Fruit fly (Drosophila melanogaster) whole organism, pupa: ENCODE results near the gene MED11.
A peak's percentile ranks its signal among the peaks of the same experiment; 100 is the strongest.

Source experiments
- CG10348 ChIP-seq: fragments of 200-800 bp; sonication (Bioruptor generic); IDR thresholded peaks from 2 replicates; pipeline ENCODE4 v1.3.6; 2022; ENCODE audit warnings: missing biosample characterization, missing genetic modification characterization
- CG12605 ChIP-seq: fragments of 200-800 bp; sonication (Bioruptor generic); IDR thresholded peaks from 2 replicates; pipeline ENCODE4 v1.3.6; 2022; ENCODE audit warnings: missing biosample characterization, missing genetic modification characterization
- CG9948 ChIP-seq: fragments of 200-800 bp; sonication (Bioruptor generic); optimal IDR thresholded peaks from 2 replicates; lab custom pipeline; 2018; ENCODE audit warnings: missing biosample characterization, mild to moderate bottlenecking, missing genetic modification characterization, moderate library complexity
- EcR ChIP-seq: fragments of 200-800 bp; sonication (Bioruptor generic); optimal IDR thresholded peaks from 3 replicates; lab custom pipeline; 2019; ENCODE audit warnings: missing biosample characterization, missing genetic modification characterization, mild to moderate bottlenecking, moderate library complexity, missing genetic modification reagents
- Pif1B ChIP-seq: fragments of 200-800 bp; sonication (Bioruptor generic); optimal IDR thresholded peaks from 3 replicates; lab custom pipeline; 2016; ENCODE audit warnings: missing biosample characterization, missing genetic modification characterization
- Snoo ChIP-seq: fragments of 200-800 bp; sonication (Bioruptor generic); optimal IDR thresholded peaks from 3 replicates; lab custom pipeline; 2017; ENCODE audit warnings: missing biosample characterization, mild to moderate bottlenecking, missing genetic modification characterization, inconsistent platforms
- fd96Ca ChIP-seq: fragments of 200-800 bp; sonication (Bioruptor generic); IDR thresholded peaks from 3 replicates; pipeline ENCODE4 v1.3.6; 2022; ENCODE audit warnings: missing biosample characterization, missing genetic modification characterization
- gl ChIP-seq: fragments of 200-800 bp; sonication (Bioruptor generic); optimal IDR thresholded peaks from 2 replicates; lab custom pipeline; 2018; ENCODE audit warnings: missing biosample characterization, mild to moderate bottlenecking, missing genetic modification characterization
- rn ChIP-seq: fragments of 200-800 bp; sonication (Bioruptor generic); IDR thresholded peaks from 2 replicates; pipeline ENCODE4 v1.3.6; 2022; ENCODE audit warnings: missing biosample characterization, missing genetic modification characterization

DNA sequence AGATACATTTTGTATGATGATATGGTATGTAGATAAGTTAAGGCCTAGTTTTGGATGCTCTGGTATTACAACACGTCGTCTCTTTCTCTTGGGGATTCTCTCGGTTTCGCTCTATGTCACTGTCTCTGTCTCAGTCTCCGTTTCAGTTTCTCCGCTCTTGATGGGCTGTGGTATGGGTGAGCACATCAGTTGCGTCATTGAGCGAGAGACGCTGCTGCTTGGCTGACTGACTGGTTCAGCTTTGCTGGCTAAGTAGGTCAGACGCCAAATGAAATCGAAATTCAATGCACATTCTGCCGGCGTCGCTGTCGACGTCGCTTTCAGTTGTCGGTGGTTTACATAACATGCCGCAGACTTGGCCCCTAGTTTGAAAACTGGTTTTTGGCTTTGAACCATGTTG, 8.2 kb downstream of the MED11 start:
- TF ChIP-seq Pif1B (GFP tag; lab: Kevin White, UChicago) (no peak), EcR (GFP tag; lab: Kevin White, UChicago) (peak; percentile 32), CG12605 (peak; percentile 20; the same call in 1 of the 2 replicates), CG10348 (no peak), fd96Ca (GFP tag; lab: Robert Waterston, UW) (no peak), CG9948 (no peak), gl (no peak), rn (no peak), Snoo (tag; lab: Kevin White, UChicago) (peak; percentile 61)
